Worm (Caenorhabditis elegans) whole organism, L3 larva: ENCODE data around the gene lin-18.

Experiments used
- R02D3.7 ChIP-seq: fragments of 150-350 bp; optimal IDR thresholded peaks from 2 replicates; lab custom pipeline; 2014; ENCODE audit warnings: missing biosample characterization, missing genetic modification characterization
- ZK546.5 ChIP-seq: sonication (generic microtip); optimal IDR thresholded peaks from 2 replicates; lab custom pipeline; 2017; ENCODE audit warnings: missing biosample characterization, missing genetic modification characterization
- aly-2 ChIP-seq: fragments of 150-350 bp; optimal IDR thresholded peaks from 2 replicates; lab custom pipeline; 2014; ENCODE audit warnings: missing biosample characterization, missing genetic modification characterization
- ama-1 ChIP-seq: fragments of 150-350 bp; optimal IDR thresholded peaks from 2 replicates; lab custom pipeline; 2018
- ceh-16 ChIP-seq: sonication (generic microtip); optimal IDR thresholded peaks from 2 replicates; lab custom pipeline; 2017; ENCODE audit warnings: missing biosample characterization, missing genetic modification characterization
- ceh-28 ChIP-seq: fragments of 150-350 bp; optimal IDR thresholded peaks from 2 replicates; lab custom pipeline; 2014; ENCODE audit warnings: missing biosample characterization, missing genetic modification reagents, missing genetic modification characterization
- ceh-82 ChIP-seq: fragments of 150-350 bp; optimal IDR thresholded peaks from 2 replicates; lab custom pipeline; 2014; ENCODE audit warnings: missing biosample characterization, missing genetic modification characterization
- ceh-9 ChIP-seq: sonication (generic microtip); optimal IDR thresholded peaks from 2 replicates; lab custom pipeline; 2018; ENCODE audit warnings: missing biosample characterization, missing genetic modification characterization
- daf-12 ChIP-seq: fragments of 150-350 bp; optimal IDR thresholded peaks from 2 replicates; lab custom pipeline; 2014; ENCODE audit warnings: missing biosample characterization, missing genetic modification reagents, missing genetic modification characterization
- egl-5 ChIP-seq: fragments of 150-350 bp; optimal IDR thresholded peaks from 2 replicates; lab custom pipeline; 2017; ENCODE audit warnings: missing biosample characterization, missing genetic modification reagents, missing genetic modification characterization, inconsistent platforms
- elt-2 ChIP-seq: sonication (generic microtip); optimal IDR thresholded peaks from 2 replicates; lab custom pipeline; 2016; ENCODE audit warnings: missing genetic modification reagents, mild to moderate bottlenecking, missing genetic modification characterization, missing compliant biosample characterization
- elt-3 ChIP-seq, 3 experiments: fragments of 150-350 bp in 1 of 3; sonication (generic microtip) in 2 of 3; optimal IDR thresholded peaks; 2 replicates in 2 of 3; 4 replicates in 1 of 3; lab custom pipeline; 2014 to 2017; ENCODE audit warnings: missing biosample characterization in 3 of 3, missing genetic modification characterization in 3 of 3
- eor-1 ChIP-seq, 2 experiments: fragments of 150-350 bp; optimal IDR thresholded peaks; 2 replicates each; lab custom pipeline; 2014 to 2018; ENCODE audit warnings: missing biosample characterization in 2 of 2, missing genetic modification characterization in 2 of 2
- fkh-10 ChIP-seq: sonication (generic microtip); optimal IDR thresholded peaks from 2 replicates; lab custom pipeline; 2017; ENCODE audit warnings: missing biosample characterization, missing genetic modification reagents, missing genetic modification characterization
- fkh-2 ChIP-seq: fragments of 150-350 bp; optimal IDR thresholded peaks from 2 replicates; lab custom pipeline; 2014; ENCODE audit warnings: missing biosample characterization, missing genetic modification reagents, missing genetic modification characterization
- hmg-11 ChIP-seq: sonication (generic microtip); optimal IDR thresholded peaks from 2 replicates; lab custom pipeline; 2016; ENCODE audit warnings: missing genetic modification characterization, missing compliant biosample characterization
- jun-1 ChIP-seq: fragments of 150-350 bp; optimal IDR thresholded peaks from 2 replicates; lab custom pipeline; 2014; ENCODE audit warnings: missing biosample characterization, missing genetic modification reagents, missing genetic modification characterization
- lin-15B ChIP-seq: fragments of 150-350 bp; optimal IDR thresholded peaks from 2 replicates; lab custom pipeline; 2014; ENCODE audit warnings: missing biosample characterization, missing genetic modification characterization
- lin-39 ChIP-seq: fragments of 150-350 bp; optimal IDR thresholded peaks from 2 replicates; lab custom pipeline; 2018; ENCODE audit warnings: missing biosample characterization, missing genetic modification reagents, missing genetic modification characterization
- lsy-12 ChIP-seq: sonication (generic microtip); optimal IDR thresholded peaks from 2 replicates; lab custom pipeline; 2016; ENCODE audit warnings: mild to moderate bottlenecking, missing genetic modification characterization, missing compliant biosample characterization
- mml-1 ChIP-seq: fragments of 150-350 bp; sonication (generic microtip); optimal IDR thresholded peaks from 3 replicates; lab custom pipeline; 2014; ENCODE audit warnings: missing biosample characterization, missing genetic modification characterization
- nfya-1 ChIP-seq: sonication (generic microtip); optimal IDR thresholded peaks from 2 replicates; lab custom pipeline; 2017; ENCODE audit warnings: missing genetic modification characterization, mild to moderate bottlenecking, missing compliant biosample characterization, antibody characterized with exemption, moderate library complexity; ENCODE audit not compliant: insufficient read depth
- nhr-23 ChIP-seq: fragments of 150-350 bp; optimal IDR thresholded peaks from 2 replicates; lab custom pipeline; 2014; ENCODE audit warnings: missing biosample characterization, missing genetic modification reagents, missing genetic modification characterization
- nhr-237 ChIP-seq: fragments of 150-350 bp; optimal IDR thresholded peaks from 2 replicates; lab custom pipeline; 2014; ENCODE audit warnings: missing biosample characterization, missing genetic modification characterization
- nhr-25 ChIP-seq: sonication (generic microtip); optimal IDR thresholded peaks from 2 replicates; lab custom pipeline; 2017; ENCODE audit warnings: missing biosample characterization, missing genetic modification characterization
- nhr-67 ChIP-seq: fragments of 150-350 bp; optimal IDR thresholded peaks from 2 replicates; lab custom pipeline; 2014; ENCODE audit warnings: missing biosample characterization, missing genetic modification characterization
- nhr-76 ChIP-seq: fragments of 150-350 bp; sonication (generic microtip); optimal IDR thresholded peaks from 5 replicates; lab custom pipeline; 2014; ENCODE audit warnings: missing biosample characterization, missing genetic modification characterization
- nhr-77 ChIP-seq: fragments of 150-350 bp; optimal IDR thresholded peaks from 2 replicates; lab custom pipeline; 2014; ENCODE audit warnings: missing biosample characterization, missing genetic modification characterization
- pha-4 ChIP-seq: fragments of 150-350 bp; optimal IDR thresholded peaks from 2 replicates; lab custom pipeline; 2014; ENCODE audit warnings: missing biosample characterization, missing genetic modification reagents, missing genetic modification characterization
- skn-1 ChIP-seq: fragments of 150-350 bp; optimal IDR thresholded peaks from 2 replicates; lab custom pipeline; 2014; ENCODE audit warnings: missing biosample characterization, missing genetic modification characterization
- tbx-2 ChIP-seq: sonication (generic microtip); optimal IDR thresholded peaks from 2 replicates; lab custom pipeline; 2016; ENCODE audit warnings: mild to moderate bottlenecking, missing genetic modification characterization, missing compliant biosample characterization
- unc-39 ChIP-seq: sonication (generic microtip); optimal IDR thresholded peaks from 4 replicates; lab custom pipeline; 2017; ENCODE audit warnings: missing biosample characterization, missing genetic modification characterization
- unc-62 ChIP-seq: fragments of 150-350 bp; sonication (generic microtip); optimal IDR thresholded peaks from 4 replicates; lab custom pipeline; 2014; ENCODE audit warnings: missing biosample characterization, missing genetic modification reagents, missing genetic modification characterization
- ztf-4 ChIP-seq: fragments of 150-350 bp; optimal IDR thresholded peaks from 2 replicates; lab custom pipeline; 2014; ENCODE audit warnings: missing biosample characterization, missing genetic modification characterization

Gene lin-18

DNA sequence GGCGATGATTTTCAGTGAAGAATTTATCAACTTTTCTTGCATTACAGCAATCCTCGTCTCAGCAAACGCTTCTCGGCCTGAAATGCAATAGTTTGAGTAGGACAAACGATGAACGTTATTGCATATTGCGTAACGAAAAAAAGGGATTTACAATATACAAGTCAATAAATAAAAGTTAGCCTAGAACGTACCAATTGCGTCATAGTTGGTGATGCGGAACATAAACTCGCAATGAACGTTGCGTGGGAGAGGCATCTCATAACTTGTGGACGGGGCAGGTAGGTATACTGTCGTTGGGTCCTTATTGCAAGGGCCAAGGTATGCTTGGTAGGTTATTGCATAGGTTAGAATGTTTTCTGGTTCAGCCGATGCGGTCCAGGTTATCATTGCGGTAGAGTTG lies 12.4 kb downstream of the lin-18 start:
- TF ChIP-seq ceh-9 (tag; lab: Kevin White, UChicago) (no peak), daf-12 (tag; lab: Kevin White, UChicago) (no peak), pha-4 (tag; lab: Kevin White, UChicago) (no peak), nhr-76 (tag; lab: Kevin White, UChicago) (no peak), nhr-25 (tag; lab: Kevin White, UChicago) (no peak), nhr-237 (tag; lab: Kevin White, UChicago) (no peak), nhr-67 (tag; lab: Kevin White, UChicago) (no peak), unc-62 (GFP tag; lab: Kevin White, UChicago) (no peak), jun-1 (tag; lab: Kevin White, UChicago) (no peak), nhr-77 (tag; lab: Kevin White, UChicago) (no peak), fkh-10 (GFP tag; lab: Kevin White, UChicago) (no peak), egl-5 (tag; lab: Kevin White, UChicago) (no peak)

DNA sequence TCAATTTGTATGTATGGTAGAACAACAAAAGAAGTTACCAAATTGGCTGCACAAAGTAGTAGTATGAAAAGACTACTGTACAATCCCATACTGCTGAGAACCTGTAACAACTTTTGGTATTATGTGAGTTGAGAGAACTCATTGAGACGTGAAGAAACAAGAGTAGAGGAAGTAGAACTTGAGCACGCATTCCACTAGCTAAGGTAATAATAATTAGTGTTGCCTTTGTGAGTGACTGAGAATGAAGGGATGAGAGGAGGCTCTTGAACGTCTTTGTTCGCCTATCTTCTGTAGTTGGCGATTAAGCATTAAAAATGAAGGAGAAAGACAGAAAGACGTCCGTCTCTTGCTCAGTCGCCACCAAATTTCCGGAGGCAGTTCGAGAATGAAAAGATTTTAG lies 15.2 kb downstream of the lin-18 start, which contains the start of gene C16B8.4:
TSS of gene C16B8.4 (minus strand) at position 101 of the 400 bp plus-strand sequence.
- no peak for TF ChIP-seq lin-15B
- no peak for TF ChIP-seq R02D3.7
- no peak for TF ChIP-seq nhr-237 (tag; lab: Kevin White, UChicago)
- TF ChIP-seq unc-39 (tag; lab: Kevin White, UChicago): no peak
- no peak for TF ChIP-seq hmg-11
- no peak for TF ChIP-seq ceh-28 (tag; lab: Kevin White, UChicago)
- no peak for TF ChIP-seq egl-5 (tag; lab: Kevin White, UChicago)
- no peak for TF ChIP-seq nhr-76 (tag; lab: Kevin White, UChicago)
- TF ChIP-seq fkh-2 (tag; lab: Kevin White, UChicago): no peak
- no peak for TF ChIP-seq tbx-2 (tag; lab: Kevin White, UChicago)
- TF ChIP-seq ama-1 (lab: Kevin White, UChicago): no peak

DNA sequence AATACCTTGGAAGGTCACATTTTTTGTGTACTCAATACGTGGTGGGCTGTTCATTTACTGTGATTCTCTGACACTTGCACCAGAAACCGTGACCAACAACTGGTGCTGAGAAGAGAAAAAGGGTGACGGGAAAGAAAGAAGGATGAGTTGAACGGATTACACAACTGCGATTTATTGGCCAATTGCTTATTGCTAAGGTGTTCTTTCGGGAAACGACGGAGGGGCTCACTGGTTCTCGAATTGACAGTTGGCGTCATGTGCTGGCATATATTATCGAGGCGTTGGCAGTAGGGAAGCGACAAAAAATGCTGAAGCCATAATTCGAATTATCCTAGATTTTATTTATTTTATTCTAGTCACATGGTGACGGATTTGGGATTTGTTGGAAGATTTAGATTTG lies 15.8 kb downstream of the lin-18 start:
- TF ChIP-seq lsy-12 (tag; lab: Kevin White, UChicago) (no peak), skn-1 (no peak), ceh-82 (no peak), eor-1 (tag; optimal IDR thresholded peaks at IDR 0.05; lab: Kevin White, UChicago) (no peak), nfya-1 (tag; lab: Kevin White, UChicago) (peak; percentile 25), nhr-23 (no peak), aly-2 (tag; lab: Kevin White, UChicago) (no peak)

DNA sequence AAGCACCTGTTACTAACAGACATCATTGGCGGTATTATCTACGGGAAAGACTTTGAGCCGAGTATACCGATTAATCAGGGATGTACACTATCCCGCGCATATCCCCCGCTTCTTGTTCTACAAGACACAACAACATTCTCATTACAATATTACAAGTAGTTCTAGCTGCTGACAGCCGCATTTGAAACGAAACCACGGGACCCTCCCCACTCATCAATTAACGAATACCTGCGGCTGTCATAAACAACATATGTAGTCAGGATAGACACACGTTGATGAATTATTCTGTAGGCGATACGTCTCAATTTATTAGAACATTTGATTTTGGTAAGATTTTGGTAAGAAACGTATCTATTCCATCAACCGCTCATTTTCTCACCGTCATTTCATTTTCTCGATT lies 18.4 kb downstream of the lin-18 start:
- peak; percentile 8 for TF ChIP-seq lin-39 (tag; lab: Kevin White, UChicago)
- TF ChIP-seq unc-62 (GFP tag; lab: Kevin White, UChicago): no peak
- TF ChIP-seq egl-5 (tag; lab: Kevin White, UChicago): no peak

DNA sequence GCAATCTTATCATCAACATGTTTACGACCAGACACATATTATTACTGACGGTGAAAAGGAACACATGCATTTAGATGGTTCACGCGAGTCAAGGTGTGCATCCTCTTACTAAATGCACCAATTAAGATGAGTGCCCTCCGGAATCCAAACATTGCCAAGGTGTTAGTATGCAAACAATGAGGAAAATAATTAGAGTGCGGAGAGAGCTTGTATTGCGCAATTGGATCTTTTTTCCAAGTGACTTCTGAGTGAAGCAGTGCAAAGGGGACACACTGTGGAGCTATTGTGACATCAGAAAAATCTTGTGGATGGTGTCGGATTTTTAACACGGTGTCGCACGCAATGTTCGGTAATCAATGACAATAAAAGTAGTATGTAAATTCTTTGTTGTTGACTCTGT lies 18.9 kb downstream of the lin-18 start:
- no peak for TF ChIP-seq pha-4 (tag; lab: Kevin White, UChicago)
- TF ChIP-seq R02D3.7: no peak
- no peak for TF ChIP-seq elt-3 (tag; optimal IDR thresholded peaks at IDR 0.05; lab: Kevin White, UChicago)
- TF ChIP-seq elt-2: no peak
- TF ChIP-seq aly-2 (tag; lab: Kevin White, UChicago): no peak
- no peak for TF ChIP-seq tbx-2 (tag; lab: Kevin White, UChicago)
- TF ChIP-seq ztf-4 (tag; lab: Kevin White, UChicago): no peak
- TF ChIP-seq ceh-82: no peak
- TF ChIP-seq nfya-1 (tag; lab: Kevin White, UChicago): no peak
- no peak for TF ChIP-seq lsy-12 (tag; lab: Kevin White, UChicago)
- TF ChIP-seq lin-15B: no peak
- TF ChIP-seq fkh-2 (tag; lab: Kevin White, UChicago): no peak
- no peak for TF ChIP-seq nhr-23
- TF ChIP-seq eor-1 (tag; optimal IDR thresholded peaks at IDR 0.05; lab: Kevin White, UChicago): no peak
- no peak for TF ChIP-seq ceh-16 (tag; lab: Kevin White, UChicago)
- TF ChIP-seq nhr-76 (tag; lab: Kevin White, UChicago): no peak
- TF ChIP-seq ZK546.5 (tag; lab: Kevin White, UChicago): no peak
- TF ChIP-seq jun-1 (tag; lab: Kevin White, UChicago): no peak
- no peak for TF ChIP-seq mml-1
